Fruit fly (Drosophila melanogaster): ENCODE data around the gene Pgant4.
A peak's percentile ranks its signal among the peaks of the same experiment; 100 is the strongest.

Pgant4 gene

dm6 chr2L:3439502-3439901, 32.9 kb upstream of the Pgant4 start (continued):
- TF ChIP-seq CG8924 (tag; optimal IDR thresholded peaks at IDR 0.05) (peak; percentile 29), CG13424 (tag; optimal IDR thresholded peaks at IDR 0.05) (peak; percentile 19), Trl (optimal IDR thresholded peaks at IDR 0.05) (no peak), Trl (GFP tag; optimal IDR thresholded peaks at IDR 0.05) (no peak), Atf6 (GFP tag; IDR thresholded peaks at IDR 0.05) (no peak), CG12391 (tag; optimal IDR thresholded peaks at IDR 0.05) (peak; percentile 37), CG12155 (GFP tag; optimal IDR thresholded peaks at IDR 0.05) (no peak), Dll (GFP tag; IDR thresholded peaks at IDR 0.05; ENCODE audit: partially characterized antibody) (no peak), D (optimal IDR thresholded peaks at IDR 0.05) (no peak), D (GFP tag; optimal IDR thresholded peaks at IDR 0.05) (peak; percentile 11), CG11695 (GFP tag; IDR thresholded peaks at IDR 0.05) (no peak), CG7839 (tag; optimal IDR thresholded peaks at IDR 0.05) (peak; percentile 16), CG15601 (tag; optimal IDR thresholded peaks at IDR 0.05) (peak; percentile 64), CG8388 (GFP tag; optimal IDR thresholded peaks at IDR 0.05) (peak; percentile 37), Spps (tag; optimal IDR thresholded peaks at IDR 0.05) (peak; percentile 42), CG8089 (GFP tag; optimal IDR thresholded peaks at IDR 0.05) (no peak), ro (GFP tag; IDR thresholded peaks at IDR 0.05) (no peak), CG3838 (GFP tag; optimal IDR thresholded peaks at IDR 0.05) (no peak), CG4730 (GFP tag; IDR thresholded peaks at IDR 0.05) (no peak), Drgx (GFP tag; IDR thresholded peaks at IDR 0.05) (no peak), CG30403 (GFP tag; optimal IDR thresholded peaks at IDR 0.05) (peak; percentile 3), CG8290 (GFP tag; optimal IDR thresholded peaks at IDR 0.05) (no peak), CG8290 (tag; optimal IDR thresholded peaks at IDR 0.05) (no peak), Max (GFP tag; optimal IDR thresholded peaks at IDR 0.05) (no peak), Camta (GFP tag; optimal IDR thresholded peaks at IDR 0.05) (no peak), Ada2b (GFP tag; IDR thresholded peaks at IDR 0.05) (no peak), dmrt11E (tag; optimal IDR thresholded peaks at IDR 0.05) (peak; percentile 69), CG11560 (tag; IDR thresholded peaks at IDR 0.05) (no peak), fd96Cb (tag; optimal IDR thresholded peaks at IDR 0.05) (peak; percentile 20), CG2712 (tag; optimal IDR thresholded peaks at IDR 0.05) (peak; percentile 63), CoRest (tag; optimal IDR thresholded peaks at IDR 0.05) (peak; percentile 23), Xrp1 (GFP tag; IDR thresholded peaks at IDR 0.05) (peak; percentile 51), gem (tag; optimal IDR thresholded peaks at IDR 0.05) (peak; percentile 70), fru (optimal IDR thresholded peaks at IDR 0.05) (no peak), Ssrp (tag; optimal IDR thresholded peaks at IDR 0.05) (peak; percentile 33), Blimp-1 (GFP tag; optimal IDR thresholded peaks at IDR 0.05) (peak; percentile 44), CG10979 (tag; optimal IDR thresholded peaks at IDR 0.05) (peak; percentile 63), phol (tag; optimal IDR thresholded peaks at IDR 0.05) (peak; percentile 49), CG14710 (tag; optimal IDR thresholded peaks at IDR 0.05) (peak; percentile 43), B-H2 (GFP tag; optimal IDR thresholded peaks at IDR 0.05) (no peak), eve (GFP tag; optimal IDR thresholded peaks at IDR 0.05) (peak in 1 of 2 experiments; percentile 2), Lhr (GFP tag; optimal IDR thresholded peaks at IDR 0.05) (no peak), Sry-β (GFP tag; optimal IDR thresholded peaks at IDR 0.05) (no peak), D19A (tag; optimal IDR thresholded peaks at IDR 0.05) (peak; percentile 98), CG31224 (GFP tag; IDR thresholded peaks at IDR 0.05) (no peak), zen (tag; optimal IDR thresholded peaks at IDR 0.05) (no peak)
